Fruit fly (Drosophila melanogaster): Measurements from ENCODE around the gene IPIP.

The IPIP gene

DNA sequence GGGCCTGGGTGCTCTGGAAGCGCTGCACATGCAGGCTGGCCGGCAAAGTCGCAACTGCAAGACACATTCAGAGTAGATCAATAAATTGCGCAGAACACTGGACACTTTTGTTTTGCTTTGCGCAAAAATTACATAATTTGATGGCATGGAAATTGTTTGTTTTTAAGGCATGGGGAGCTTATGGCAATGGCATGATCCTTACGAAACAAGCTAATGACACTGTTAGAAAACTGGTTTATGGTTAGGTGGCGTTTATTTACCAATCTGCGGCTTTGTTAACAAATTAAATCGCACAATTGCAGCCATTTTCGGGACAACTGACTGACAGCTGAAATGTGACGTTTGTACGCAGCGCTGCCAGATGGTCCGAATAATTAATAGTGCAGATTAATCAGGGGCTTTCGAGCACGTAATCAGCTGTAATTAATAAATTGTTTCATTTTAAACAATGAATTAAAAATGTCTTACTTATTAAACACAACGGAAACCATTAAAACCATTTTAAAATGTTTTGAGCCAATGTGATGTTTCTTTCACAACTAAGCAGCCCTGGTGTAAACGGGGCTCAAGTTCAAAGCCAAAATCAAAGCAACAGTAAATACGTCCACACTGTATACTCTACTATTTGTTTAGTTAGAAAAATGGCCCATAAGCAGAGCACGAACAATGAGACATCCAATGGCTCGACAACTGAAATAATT is 14.7 kb downstream of the IPIP start, which contains the start of the genes ND-51 and CG13994 (continued):
- TF ChIP-seq Bgb (GFP tag; IDR thresholded peaks at IDR 0.05; ENCODE audit: partially characterized antibody) (no peak; the same call in 1 of the 2 replicates), CG14965 (GFP tag; optimal IDR thresholded peaks at IDR 0.05; ENCODE audit: borderline replicate concordance) (no peak), en (GFP tag; optimal IDR thresholded peaks at IDR 0.05) (peak; percentile 44), lilli (GFP tag; optimal IDR thresholded peaks at IDR 0.05) (peak; percentile 93), lov (optimal IDR thresholded peaks at IDR 0.05) (no peak), lov (GFP tag; IDR thresholded peaks at IDR 0.05) (peak; percentile 64; the same call in 1 of the 3 replicates), gcm2 (GFP tag; optimal IDR thresholded peaks at IDR 0.05) (peak; percentile 2), CG13287 (GFP tag; IDR thresholded peaks at IDR 0.05; ENCODE audit: partially characterized antibody) (peak; percentile 52; the same call in 1 of the 2 replicates), Xrp1 (GFP tag; IDR thresholded peaks at IDR 0.05) (peak; percentile 85), CG16813 (GFP tag; IDR thresholded peaks at IDR 0.05; ENCODE audit: partially characterized antibody) (no peak), MTF-1 (GFP tag; optimal IDR thresholded peaks at IDR 0.05; ENCODE audit: borderline replicate concordance) (peak; percentile 1), gfzf (GFP tag; optimal IDR thresholded peaks at IDR 0.05) (peak; percentile 73), tap (tag; optimal IDR thresholded peaks at IDR 0.05) (no peak), dimm (GFP tag; IDR thresholded peaks at IDR 0.05) (peak; percentile 55; the same call in 1 of the 2 replicates), CG7963 (GFP tag; IDR thresholded peaks at IDR 0.05; ENCODE audit: partially characterized antibody) (0 out of 3 replicates have a peak, but pooled peaks have one; percentile 1), CG32532 (GFP tag; IDR thresholded peaks at IDR 0.05) (peak; percentile 87), CG18262 (tag; optimal IDR thresholded peaks at IDR 0.05) (peak; percentile 76), twi (tag; optimal IDR thresholded peaks at IDR 0.05) (peak; percentile 63), HLH54F (GFP tag; optimal IDR thresholded peaks at IDR 0.05) (peak; percentile 84), crol (GFP tag; IDR thresholded peaks at IDR 0.05) (no peak), pita (GFP tag; optimal IDR thresholded peaks at IDR 0.05) (no peak), Taf1 (GFP tag; IDR thresholded peaks at IDR 0.05) (peak; percentile 57; the same call in 1 of the 2 replicates), wor (GFP tag; IDR thresholded peaks at IDR 0.05) (peak; percentile 29; the same call in 1 of the 2 replicates), CG12659 (GFP tag; optimal IDR thresholded peaks at IDR 0.05) (peak; percentile 93), eve (GFP tag; optimal IDR thresholded peaks at IDR 0.05) (no peak), dmrt99B (tag; optimal IDR thresholded peaks at IDR 0.05) (no peak), Sox100B (GFP tag; optimal IDR thresholded peaks at IDR 0.05) (no peak), CG6689 (GFP tag; IDR thresholded peaks at IDR 0.05) (peak; percentile 80), E2f1 (GFP tag; IDR thresholded peaks at IDR 0.05) (peak; percentile 75), BEAF-32 (GFP tag; optimal IDR thresholded peaks at IDR 0.05) (peak; percentile 58), Hr51 (GFP tag; optimal IDR thresholded peaks at IDR 0.05) (peak; percentile 85), Kr (GFP tag; optimal IDR thresholded peaks at IDR 0.05) (no peak), run (tag; optimal IDR thresholded peaks at IDR 0.05) (peak; percentile 58), hkb (optimal IDR thresholded peaks at IDR 0.05) (no peak), hkb (GFP tag; IDR thresholded peaks at IDR 0.05) (peak; percentile 84), CG10321 (GFP tag; IDR thresholded peaks at IDR 0.05) (no peak), CG13775 (GFP tag; optimal IDR thresholded peaks at IDR 0.05) (peak; percentile 84), trh (GFP tag; optimal IDR thresholded peaks at IDR 0.05) (peak; percentile 54), CG7786 (GFP tag; optimal IDR thresholded peaks at IDR 0.05) (peak; percentile 73), dm (GFP tag; optimal IDR thresholded peaks at IDR 0.05) (peak; percentile 70), usp (GFP tag; optimal IDR thresholded peaks at IDR 0.05) (no peak), CG15269 (tag; optimal IDR thresholded peaks at IDR 0.05) (peak; percentile 83), Meics (GFP tag; optimal IDR thresholded peaks at IDR 0.05) (peak; percentile 79), CG6765 (GFP tag; optimal IDR thresholded peaks at IDR 0.05) (no peak), CG7271 (tag; optimal IDR thresholded peaks at IDR 0.05) (peak; percentile 40), cas (GFP tag; IDR thresholded peaks at IDR 0.05) (peak; percentile 80), CG8765 (GFP tag; IDR thresholded peaks at IDR 0.05) (peak; percentile 69), CG3281 (GFP tag; optimal IDR thresholded peaks at IDR 0.05) (peak; percentile 80), sim (GFP tag; IDR thresholded peaks at IDR 0.05) (0 out of 2 replicates have a peak, but pooled peaks have one; percentile 16)
